Worm (Caenorhabditis elegans) whole organism, early embryonic: ENCODE data around the gene C48B4.7.

ENCODE experiments used
- scrt-1 ChIP-seq: fragments of 200-800 bp; sonication (Bioruptor generic); IDR thresholded peaks from 2 replicates; pipeline ENCODE4 v1.3.6; 2022; ENCODE audit warnings: missing genetic modification characterization, missing compliant biosample characterization
- sea-1 ChIP-seq: fragments of 200-800 bp; sonication (Bioruptor generic); conservative IDR thresholded peaks from 2 replicates; pipeline ENCODE4 v1.3.6; 2022; ENCODE audit warnings: missing genetic modification characterization, missing compliant biosample characterization
- tbx-11 ChIP-seq: fragments of 200-800 bp; sonication (Bioruptor generic); IDR thresholded peaks from 2 replicates; pipeline ENCODE4 v1.3.6; 2022; ENCODE audit warnings: missing genetic modification characterization, missing compliant biosample characterization

DNA sequence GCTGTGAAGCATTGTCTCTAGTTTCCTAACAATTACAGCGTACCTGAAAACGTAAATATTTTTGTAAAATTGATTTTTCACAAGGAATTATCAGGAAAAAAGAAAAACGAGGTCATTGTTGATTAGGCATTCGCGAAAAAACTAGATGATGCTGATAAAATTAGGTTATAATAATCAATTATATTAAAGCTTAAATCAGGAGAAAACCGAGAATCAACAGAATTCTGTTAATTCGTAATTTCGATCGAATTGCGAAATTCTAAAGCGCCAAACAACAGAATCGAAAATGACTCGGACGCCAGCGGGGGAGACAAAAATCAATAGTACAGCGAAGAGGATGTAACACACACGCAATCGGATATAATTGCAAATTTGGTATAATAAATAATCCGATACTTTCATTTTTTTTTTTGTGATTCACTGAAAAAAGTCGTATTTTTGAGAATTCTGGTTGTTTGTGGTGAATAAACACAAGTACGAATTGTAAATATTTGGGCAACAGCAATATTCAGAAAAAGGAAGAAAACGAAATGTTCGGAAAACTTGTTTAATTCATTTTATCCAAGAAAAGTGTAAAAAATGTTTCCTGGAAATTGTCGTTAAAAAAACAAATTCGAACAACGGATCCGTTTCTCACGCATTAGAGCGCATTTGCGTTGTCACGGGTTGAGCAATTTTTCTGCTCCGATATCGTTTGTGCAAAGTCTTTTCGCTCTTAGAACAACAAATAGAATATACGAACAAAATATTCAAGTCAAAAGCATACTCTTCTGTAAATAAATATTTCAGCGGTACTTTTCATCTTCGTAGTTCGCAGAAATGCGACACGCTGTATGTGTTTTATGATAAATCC lies 21.0 kb upstream of the C48B4.7 start, which contains the start of gene ced-7:
- TF ChIP-seq sea-1 (GFP tag; lab: Robert Waterston, UW) (no peak), tbx-11 (GFP tag; lab: Robert Waterston, UW) (no peak), scrt-1 (GFP tag; lab: Robert Waterston, UW) (no peak)
